Fruit fly (Drosophila melanogaster): ENCODE results near the gene CG31189.

DNA sequence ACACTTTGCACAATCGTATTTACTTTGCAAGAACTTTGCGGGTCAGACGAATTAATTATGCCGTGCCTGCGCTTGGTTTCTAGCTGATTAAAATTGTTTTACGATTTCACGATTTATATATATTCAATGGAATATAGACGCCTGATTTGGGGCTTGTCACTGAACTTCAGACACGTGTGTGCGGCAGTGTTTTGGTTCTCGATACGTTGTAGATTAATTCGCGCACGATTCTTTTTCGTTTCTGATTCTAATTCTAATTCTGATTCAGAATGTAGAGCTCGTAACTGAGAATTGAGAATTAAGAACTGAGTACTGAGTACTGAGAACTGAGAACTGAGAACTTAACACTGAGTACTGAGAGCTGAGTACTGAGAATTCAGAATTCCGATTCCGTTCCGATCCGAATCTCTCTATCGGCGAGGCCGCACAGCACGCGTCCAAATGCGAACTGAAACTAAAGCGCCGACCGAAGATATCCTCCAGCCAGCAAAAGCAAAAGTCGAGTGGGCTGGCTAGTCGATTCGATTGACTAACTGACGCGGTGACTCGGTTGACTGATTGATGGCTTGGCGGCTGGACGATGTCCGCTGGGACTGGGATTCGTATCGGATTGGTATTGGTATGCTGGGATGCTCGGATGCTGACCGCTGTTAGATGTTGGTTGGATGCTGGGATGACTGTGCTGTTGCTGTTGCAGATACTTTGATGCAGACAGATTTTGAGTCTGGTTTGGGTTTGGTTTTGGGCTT is 22.7 kb downstream of the CG31189 start:
- TF ChIP-seq CG8478 (optimal IDR thresholded peaks at IDR 0.05) = no peak
- no peak for TF ChIP-seq usp (GFP tag; optimal IDR thresholded peaks at IDR 0.05)
- TF ChIP-seq psq (optimal IDR thresholded peaks at IDR 0.05) = no peak
- no peak for TF ChIP-seq EcR (GFP tag; optimal IDR thresholded peaks at IDR 0.05)
- TF ChIP-seq pan (optimal IDR thresholded peaks at IDR 0.05) = no peak
- TF ChIP-seq Dll (optimal IDR thresholded peaks at IDR 0.05) = no peak
